Fruit fly (Drosophila melanogaster) whole organism, wandering third instar larva: ENCODE data around the gene CG9109.

Experiments used
- CG9705 ChIP-seq: fragments of 200-800 bp; sonication (Bioruptor generic); optimal IDR thresholded peaks from 2 replicates; lab custom pipeline; 2018; ENCODE audit warnings: missing biosample characterization, mild to moderate bottlenecking, missing genetic modification characterization
- CrebA ChIP-seq: fragments of 200-800 bp; sonication (Bioruptor generic); optimal IDR thresholded peaks from 2 replicates; lab custom pipeline; 2016; ENCODE audit warnings: missing biosample characterization, mild to moderate bottlenecking, missing genetic modification characterization, borderline replicate concordance
- HLH106 ChIP-seq: fragments of 200-800 bp; optimal IDR thresholded peaks from 3 replicates; lab custom pipeline; 2019; ENCODE audit warnings: missing biosample characterization, mild to moderate bottlenecking, missing genetic modification characterization, moderate library complexity
- Hr78 ChIP-seq: fragments of >200 bp; optimal IDR thresholded peaks from 2 replicates; lab custom pipeline; 2017; ENCODE audit warnings: missing biosample characterization, missing genetic modification characterization
- N ChIP-seq: fragments of >200 bp; optimal IDR thresholded peaks from 2 replicates; lab custom pipeline; 2018; ENCODE audit warnings: missing biosample characterization, missing external identifiers, missing genetic modification characterization
- OdsH ChIP-seq: fragments of 200-800 bp; sonication (Bioruptor generic); optimal IDR thresholded peaks from 2 replicates; lab custom pipeline; 2016; ENCODE audit warnings: missing biosample characterization, mild to moderate bottlenecking, missing genetic modification characterization
- Sp1 ChIP-seq: fragments of 200-800 bp; sonication (Bioruptor generic); optimal IDR thresholded peaks from 3 replicates; lab custom pipeline; 2019; ENCODE audit warnings: missing biosample characterization, mild to moderate bottlenecking, missing genetic modification characterization, moderate library complexity
- br ChIP-seq: fragments of 200-800 bp; sonication (Bioruptor generic); optimal IDR thresholded peaks from 2 replicates; lab custom pipeline; 2016; ENCODE audit warnings: missing biosample characterization, missing genetic modification characterization
- dl ChIP-seq, 2 experiments: fragments of 175-275, 200-275 bp in 1 of 2; fragments of 200-275 bp in 1 of 2; sonication (Bioruptor generic); optimal IDR thresholded peaks; lab custom pipeline; 2018; ENCODE audit warnings: mild to moderate bottlenecking in 2 of 2, missing biosample characterization in 2 of 2, missing genetic modification characterization in 2 of 2, moderate library complexity in 2 of 2; ENCODE audit not compliant: partially characterized antibody in 2 of 2, insufficient read depth in 1 of 2
- fru ChIP-seq: fragments of 200-800 bp; sonication (Bioruptor generic); optimal IDR thresholded peaks from 3 replicates; lab custom pipeline; 2016; ENCODE audit warnings: missing biosample characterization, mild to moderate bottlenecking, missing genetic modification characterization
- h ChIP-seq: fragments of 200-800 bp; sonication (Bioruptor generic); optimal IDR thresholded peaks from 3 replicates; lab custom pipeline; 2016; ENCODE audit warnings: missing biosample characterization, mild to moderate bottlenecking, missing genetic modification characterization
- lola ChIP-seq: fragments of >200 bp; optimal IDR thresholded peaks from 2 replicates; lab custom pipeline; 2017; ENCODE audit warnings: missing biosample characterization, missing genetic modification characterization
- pan ChIP-seq: fragments of >200 bp; optimal IDR thresholded peaks from 2 replicates; lab custom pipeline; 2017
- psq ChIP-seq: fragments of 200-800 bp; sonication (Bioruptor generic); optimal IDR thresholded peaks from 3 replicates; lab custom pipeline; 2017; ENCODE audit warnings: missing biosample characterization, mild to moderate bottlenecking, missing genetic modification characterization, moderate library complexity

dm6 chr2L:5981433-5982333 is 52.5 kb downstream of the CG9109 start, which contains the start of gene eIF4A:
- no peak for TF ChIP-seq pan (lab: Kevin White, UChicago)
- TF ChIP-seq HLH106: peak; percentile 14
- no peak for TF ChIP-seq psq (GFP tag; lab: Kevin White, UChicago)
- no peak for TF ChIP-seq Sp1
- no peak for TF ChIP-seq OdsH (GFP tag; lab: Kevin White, UChicago)
- no peak for TF ChIP-seq h (GFP tag; lab: Kevin White, UChicago)
- TF ChIP-seq fru (GFP tag; lab: Kevin White, UChicago): no peak
- TF ChIP-seq CG9705 (GFP tag; lab: Kevin White, UChicago): peak; percentile 5
- no peak for TF ChIP-seq lola (GFP tag; lab: Kevin White, UChicago)
- TF ChIP-seq dl (GFP tag; optimal IDR thresholded peaks at IDR 0.05; lab: Kevin White, UChicago; ENCODE audit: insufficient read depth in 1 of 2, partially characterized antibody in 2 of 2): peak; percentile 70 to 84
- no peak for TF ChIP-seq br
- TF ChIP-seq CrebA: no peak
- no peak for TF ChIP-seq Hr78 (GFP tag; lab: Kevin White, UChicago)
- TF ChIP-seq N (GFP tag; lab: Kevin White, UChicago): no peak
